Worm (Caenorhabditis elegans): Measurements from ENCODE around the gene ceh-74.

ce11 chrV:14128858-14129257 is 49.0 kb upstream of the ceh-74 start:
- TF ChIP-seq egl-27 (tag; optimal IDR thresholded peaks at IDR 0.05), result no peak
- TF ChIP-seq lin-39 (tag; optimal IDR thresholded peaks at IDR 0.05), result no peak

Data from whole organism, L3 larva.